Fruit fly (Drosophila melanogaster): Measurements from ENCODE around the gene hiw.

hiw gene

dm6 chrX:15043013-15043699 lies 20.1 kb downstream of the hiw start (continued):
- 0 out of 2 replicates have a peak, but pooled peaks have one; percentile 12 for TF ChIP-seq CG4730 (GFP tag; IDR thresholded peaks at IDR 0.05)
- TF ChIP-seq hbn (GFP tag; IDR thresholded peaks at IDR 0.05; ENCODE audit: partially characterized antibody): no peak
- TF ChIP-seq bowl (GFP tag; IDR thresholded peaks at IDR 0.05): peak; percentile 11; the same call in 1 of the 2 replicates
- TF ChIP-seq CG34376 (GFP tag; optimal IDR thresholded peaks at IDR 0.05): peak; percentile 57
- TF ChIP-seq CG15696 (tag; optimal IDR thresholded peaks at IDR 0.05): peak; percentile 75
- TF ChIP-seq CG10462 (GFP tag; optimal IDR thresholded peaks at IDR 0.05): peak; percentile 47
- TF ChIP-seq en (GFP tag; optimal IDR thresholded peaks at IDR 0.05): peak; percentile 70
- TF ChIP-seq NfI (GFP tag; optimal IDR thresholded peaks at IDR 0.05): peak; percentile 45
- TF ChIP-seq ara (GFP tag; IDR thresholded peaks at IDR 0.05): peak; percentile 81
- TF ChIP-seq ci (GFP tag; IDR thresholded peaks at IDR 0.05): peak; percentile 95
- TF ChIP-seq mld (GFP tag; IDR thresholded peaks at IDR 0.05; ENCODE audit: partially characterized antibody): no peak
- TF ChIP-seq YL-1 (GFP tag; optimal IDR thresholded peaks at IDR 0.05): peak; percentile 87
- TF ChIP-seq CG8359 (GFP tag; optimal IDR thresholded peaks at IDR 0.05; ENCODE audit: borderline replicate concordance): peak; percentile 71
- TF ChIP-seq Asciz (GFP tag; optimal IDR thresholded peaks at IDR 0.05): peak; percentile 98
- peak; percentile 44; the same call in 1 of the 2 replicates for TF ChIP-seq CkIIα-i1 (GFP tag; IDR thresholded peaks at IDR 0.05)
- TF ChIP-seq CG4404 (GFP tag; IDR thresholded peaks at IDR 0.05): no peak
- no peak for TF ChIP-seq Poxn (GFP tag; IDR thresholded peaks at IDR 0.05)
- TF ChIP-seq CG9876 (GFP tag; optimal IDR thresholded peaks at IDR 0.05): peak; percentile 58
- TF ChIP-seq Doc3 (GFP tag; IDR thresholded peaks at IDR 0.05; ENCODE audit: partially characterized antibody): no peak
- TF ChIP-seq CG31224 (GFP tag; IDR thresholded peaks at IDR 0.05): peak; percentile 18; the same call in 1 of the 2 replicates
- peak; percentile 86 for TF ChIP-seq dmrt99B (tag; optimal IDR thresholded peaks at IDR 0.05)
- TF ChIP-seq bsh (GFP tag; optimal IDR thresholded peaks at IDR 0.05): peak; percentile 14 to 88
- TF ChIP-seq CG6254 (GFP tag; optimal IDR thresholded peaks at IDR 0.05): peak; percentile 84
- TF ChIP-seq jigr1 (GFP tag; IDR thresholded peaks at IDR 0.05): no peak
- TF ChIP-seq CG10321 (GFP tag; IDR thresholded peaks at IDR 0.05): peak; percentile 44; the same call in 1 of the 2 replicates
- no peak; the same call in 1 of the 2 replicates for TF ChIP-seq CG7372 (GFP tag; IDR thresholded peaks at IDR 0.05)
- peak; percentile 73 for TF ChIP-seq CG43689 (GFP tag; IDR thresholded peaks at IDR 0.05)
- TF ChIP-seq slbo (GFP tag; IDR thresholded peaks at IDR 0.05): peak; percentile 31
- peak; percentile 88 for TF ChIP-seq CG33557 (GFP tag; optimal IDR thresholded peaks at IDR 0.05)
- peak; percentile 67 for TF ChIP-seq pb (GFP tag; optimal IDR thresholded peaks at IDR 0.05)
- no peak for TF ChIP-seq Adf1 (GFP tag; IDR thresholded peaks at IDR 0.05)
- peak; percentile 90 for TF ChIP-seq caup (GFP tag; optimal IDR thresholded peaks at IDR 0.05; ENCODE audit: severe bottlenecking)
- peak; percentile 54; the same call in 1 of the 2 replicates for TF ChIP-seq Rfx (GFP tag; IDR thresholded peaks at IDR 0.05)
- peak; percentile 75 for TF ChIP-seq Max (GFP tag; optimal IDR thresholded peaks at IDR 0.05)
- TF ChIP-seq CG4328 (GFP tag; optimal IDR thresholded peaks at IDR 0.05): peak; percentile 88
- 0 out of 2 replicates have a peak, but pooled peaks have one; percentile 41 for TF ChIP-seq Rx (GFP tag; IDR thresholded peaks at IDR 0.05)
- peak; percentile 78 for TF ChIP-seq CG3838 (GFP tag; optimal IDR thresholded peaks at IDR 0.05)
- peak; percentile 64; the same call in 2 of the 3 replicates for TF ChIP-seq Optix (GFP tag; IDR thresholded peaks at IDR 0.05)
- no peak for TF ChIP-seq twi (tag; optimal IDR thresholded peaks at IDR 0.05)
- TF ChIP-seq corto (GFP tag; optimal IDR thresholded peaks at IDR 0.05): peak; percentile 50
- peak; percentile 54 for TF ChIP-seq Dad (GFP tag; optimal IDR thresholded peaks at IDR 0.05)
- TF ChIP-seq gfzf (GFP tag; optimal IDR thresholded peaks at IDR 0.05): no peak
- TF ChIP-seq CG9215 (GFP tag; IDR thresholded peaks at IDR 0.05): no peak
- TF ChIP-seq MTF-1 (GFP tag; optimal IDR thresholded peaks at IDR 0.05; ENCODE audit: borderline replicate concordance): peak; percentile 94
- TF ChIP-seq Lhr (GFP tag; optimal IDR thresholded peaks at IDR 0.05): peak; percentile 83
- TF ChIP-seq pfk (GFP tag; optimal IDR thresholded peaks at IDR 0.05): peak; percentile 73
- TF ChIP-seq CG7928 (GFP tag; optimal IDR thresholded peaks at IDR 0.05): peak; percentile 61
- TF ChIP-seq Fer3 (tag; optimal IDR thresholded peaks at IDR 0.05): peak; percentile 84
